Worm (Caenorhabditis elegans) whole organism, L3 larva: ENCODE results near the gene Y9C9A.16.

Experiments used
- aly-2 ChIP-seq: fragments of 150-350 bp; optimal IDR thresholded peaks from 2 replicates; lab custom pipeline; 2014; ENCODE audit warnings: missing biosample characterization, missing genetic modification characterization
- elt-3 ChIP-seq, 3 experiments: fragments of 150-350 bp in 1 of 3; sonication (generic microtip) in 2 of 3; optimal IDR thresholded peaks; 2 replicates in 2 of 3; 4 replicates in 1 of 3; lab custom pipeline; 2014 to 2017; ENCODE audit warnings: missing biosample characterization in 3 of 3, missing genetic modification characterization in 3 of 3
- fos-1 ChIP-seq: fragments of 150-350 bp; optimal IDR thresholded peaks from 2 replicates; lab custom pipeline; 2014; ENCODE audit warnings: missing biosample characterization, missing genetic modification characterization
- nhr-11 ChIP-seq: fragments of 150-350 bp; optimal IDR thresholded peaks from 2 replicates; lab custom pipeline; 2014; ENCODE audit warnings: missing biosample characterization, missing genetic modification characterization
- nhr-237 ChIP-seq: fragments of 150-350 bp; optimal IDR thresholded peaks from 2 replicates; lab custom pipeline; 2014; ENCODE audit warnings: missing biosample characterization, missing genetic modification characterization
- nhr-28 ChIP-seq: fragments of 150-350 bp; optimal IDR thresholded peaks from 2 replicates; lab custom pipeline; 2014; ENCODE audit warnings: missing biosample characterization, missing genetic modification characterization
- nhr-76 ChIP-seq: fragments of 150-350 bp; sonication (generic microtip); optimal IDR thresholded peaks from 5 replicates; lab custom pipeline; 2014; ENCODE audit warnings: missing biosample characterization, missing genetic modification characterization
- pqm-1 ChIP-seq: fragments of 150-350 bp; optimal IDR thresholded peaks from 2 replicates; lab custom pipeline; 2017; ENCODE audit warnings: missing biosample characterization, missing genetic modification characterization, inconsistent platforms
- snpc-4 ChIP-seq: fragments of 150-350 bp; optimal IDR thresholded peaks from 2 replicates; lab custom pipeline; 2014; ENCODE audit warnings: missing biosample characterization, missing genetic modification characterization
- zag-1 ChIP-seq: fragments of 150-350 bp; optimal IDR thresholded peaks from 2 replicates; lab custom pipeline; 2014; ENCODE audit warnings: missing biosample characterization, missing genetic modification characterization
- ztf-11 ChIP-seq: fragments of 150-350 bp; optimal IDR thresholded peaks from 2 replicates; lab custom pipeline; 2014; ENCODE audit warnings: missing biosample characterization, missing genetic modification characterization

DNA sequence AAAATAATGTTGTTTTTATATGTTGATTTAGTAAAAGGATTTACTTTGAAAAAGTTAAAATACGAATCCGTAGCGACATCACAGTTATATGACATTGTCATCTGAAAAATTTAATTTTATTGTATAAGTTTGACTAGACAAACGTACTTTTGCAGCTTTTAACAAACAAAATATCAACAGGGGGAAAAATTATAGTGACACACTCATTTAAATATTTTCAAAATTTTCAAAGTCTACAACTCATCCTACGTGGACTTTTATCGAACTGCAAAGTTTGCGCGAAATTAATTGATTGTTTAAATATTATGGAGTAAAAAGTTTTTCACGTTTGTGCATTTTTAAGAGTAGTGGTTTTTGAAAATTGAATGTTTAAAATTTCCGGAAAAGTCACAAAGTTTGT, 49.7 kb upstream of the Y9C9A.16 start, which contains the start of gene C09B9.85:
- no peak for TF ChIP-seq nhr-237 (tag; lab: Kevin White, UChicago)
- TF ChIP-seq snpc-4, result no peak
- no peak for TF ChIP-seq fos-1 (tag; lab: Kevin White, UChicago)
- no peak for TF ChIP-seq zag-1
- no peak for TF ChIP-seq nhr-76 (tag; lab: Kevin White, UChicago)
- TF ChIP-seq nhr-28 (tag; lab: Kevin White, UChicago), result no peak
- TF ChIP-seq elt-3 (tag; optimal IDR thresholded peaks at IDR 0.05; lab: Kevin White, UChicago), result no peak
- TF ChIP-seq nhr-11, result no peak
- TF ChIP-seq ztf-11 (tag; lab: Kevin White, UChicago), result no peak
- TF ChIP-seq aly-2 (tag; lab: Kevin White, UChicago), result no peak
- no peak for TF ChIP-seq pqm-1
